Worm (Caenorhabditis elegans): ENCODE measurements around the gene F59E12.9.

- TF ChIP-seq aha-1 (tag) (peak; percentile 77), fkh-10 (GFP tag; optimal IDR thresholded peaks at IDR 0.05) (no peak), ztf-11 (tag; optimal IDR thresholded peaks at IDR 0.05) (no peak), ces-1 (GFP tag; optimal IDR thresholded peaks at IDR 0.05) (no peak), hif-1 (tag; optimal IDR thresholded peaks at IDR 0.05) (no peak), lir-3 (tag; optimal IDR thresholded peaks at IDR 0.05) (no peak), dmd-8 (GFP tag; IDR thresholded peaks at IDR 0.05) (no peak)
Measured at ce11 chrII:5693893-5694292, 47.1 kb upstream of the F59E12.9 start, which contains the start of gene C25H3.3.

All from whole organism, L4 larva.